Worm (Caenorhabditis elegans) whole organism, L4 larva: Measurements from ENCODE around the gene unc-84.

ENCODE experiments used
- ceh-32 ChIP-seq: sonication (generic microtip); optimal IDR thresholded peaks from 2 replicates; lab custom pipeline; 2016; ENCODE audit warnings: mild to moderate bottlenecking, missing genetic modification characterization, missing compliant biosample characterization; ENCODE audit not compliant: poor library complexity
- fkh-10 ChIP-seq: fragments of 150-350 bp; optimal IDR thresholded peaks from 2 replicates; lab custom pipeline; 2014; ENCODE audit warnings: missing biosample characterization, missing genetic modification reagents, missing genetic modification characterization

ce11 chrX:13633032-13633431 is 48.5 kb downstream of the unc-84 start:
- no peak for TF ChIP-seq fkh-10 (GFP tag; lab: Kevin White, UChicago)
- TF ChIP-seq ceh-32 (tag; lab: Kevin White, UChicago): no peak
